Worm (Caenorhabditis elegans) whole organism, L2 larva: ENCODE measurements around the gene T06C12.9.

Experiments used
- C34F6.9 ChIP-seq: fragments of 150-350 bp; optimal IDR thresholded peaks from 2 replicates; lab custom pipeline; 2014; ENCODE audit warnings: missing biosample characterization, missing genetic modification characterization
- F13H6.1 ChIP-seq: sonication (generic microtip); optimal IDR thresholded peaks from 2 replicates; lab custom pipeline; 2016; ENCODE audit warnings: missing genetic modification characterization, missing compliant biosample characterization
- R02D3.7 ChIP-seq: fragments of 150-350 bp; optimal IDR thresholded peaks from 2 replicates; lab custom pipeline; 2014; ENCODE audit warnings: missing biosample characterization, missing genetic modification characterization
- Y55F3AM.14 ChIP-seq: fragments of 200-800 bp; sonication (Bioruptor generic); optimal IDR thresholded peaks from 2 replicates; lab custom pipeline; 2018; ENCODE audit warnings: mild to moderate bottlenecking, missing genetic modification characterization, missing compliant biosample characterization
- ZK546.5 ChIP-seq: sonication (generic microtip); optimal IDR thresholded peaks from 2 replicates; lab custom pipeline; 2017; ENCODE audit warnings: missing biosample characterization, missing genetic modification characterization
- alr-1 ChIP-seq: fragments of 150-350 bp; optimal IDR thresholded peaks from 2 replicates; lab custom pipeline; 2014; ENCODE audit warnings: missing biosample characterization, missing genetic modification characterization
- aly-2 ChIP-seq: fragments of 150-350 bp; optimal IDR thresholded peaks from 2 replicates; lab custom pipeline; 2014; ENCODE audit warnings: missing biosample characterization, missing genetic modification characterization
- blmp-1 ChIP-seq: sonication (generic microtip); optimal IDR thresholded peaks from 2 replicates; lab custom pipeline; 2017; ENCODE audit warnings: missing genetic modification characterization, mild to moderate bottlenecking, missing compliant biosample characterization, antibody characterized with exemption, moderate library complexity; ENCODE audit not compliant: insufficient read depth
- ceh-16 ChIP-seq: fragments of 150-350 bp; optimal IDR thresholded peaks from 2 replicates; lab custom pipeline; 2014; ENCODE audit warnings: missing biosample characterization, missing genetic modification characterization
- crh-2 ChIP-seq: sonication (generic microtip); optimal IDR thresholded peaks from 2 replicates; lab custom pipeline; 2017; ENCODE audit warnings: missing biosample characterization, missing genetic modification characterization
- dmd-4 ChIP-seq: sonication (generic microtip); optimal IDR thresholded peaks from 2 replicates; lab custom pipeline; 2017; ENCODE audit warnings: missing biosample characterization, missing genetic modification characterization
- egl-27 ChIP-seq: sonication (generic microtip); optimal IDR thresholded peaks from 3 replicates; lab custom pipeline; 2017; ENCODE audit warnings: missing biosample characterization, missing genetic modification reagents, missing genetic modification characterization
- elt-1 ChIP-seq: fragments of 150-350 bp; optimal IDR thresholded peaks from 2 replicates; lab custom pipeline; 2014; ENCODE audit warnings: missing biosample characterization, missing genetic modification characterization
- elt-3 ChIP-seq: sonication (generic microtip); optimal IDR thresholded peaks from 2 replicates; lab custom pipeline; 2017; ENCODE audit warnings: missing biosample characterization, missing genetic modification characterization
- fos-1 ChIP-seq: fragments of 150-350 bp; optimal IDR thresholded peaks from 2 replicates; lab custom pipeline; 2014; ENCODE audit warnings: missing biosample characterization, missing genetic modification characterization
- gmeb-1 ChIP-seq: fragments of 150-350 bp; optimal IDR thresholded peaks from 2 replicates; lab custom pipeline; 2014; ENCODE audit warnings: missing biosample characterization, missing genetic modification characterization
- lin-13 ChIP-seq: fragments of 150-350 bp; optimal IDR thresholded peaks from 2 replicates; lab custom pipeline; 2014; ENCODE audit warnings: missing biosample characterization, missing genetic modification reagents, missing genetic modification characterization
- lin-39 ChIP-seq: fragments of 150-350 bp; optimal IDR thresholded peaks from 2 replicates; lab custom pipeline; 2014; ENCODE audit warnings: missing biosample characterization, missing genetic modification reagents, missing genetic modification characterization
- lsy-2 ChIP-seq, 2 experiments: fragments of 150-350 bp in 1 of 2; sonication (generic microtip) in 1 of 2; optimal IDR thresholded peaks; 2 replicates each; lab custom pipeline; 2014 to 2017; ENCODE audit warnings: missing biosample characterization in 2 of 2, missing genetic modification characterization in 2 of 2
- mab-5 ChIP-seq: fragments of 150-350 bp; optimal IDR thresholded peaks from 2 replicates; lab custom pipeline; 2014; ENCODE audit warnings: missing biosample characterization, missing genetic modification characterization
- mbf-1 ChIP-seq: sonication (generic microtip); optimal IDR thresholded peaks from 2 replicates; lab custom pipeline; 2017; ENCODE audit warnings: missing biosample characterization, missing genetic modification characterization
- mdl-1 ChIP-seq, 2 experiments: fragments of 150-350 bp in 1 of 2; sonication (generic microtip) in 1 of 2; optimal IDR thresholded peaks; 2 replicates each; lab custom pipeline; 2017; ENCODE audit warnings: missing biosample characterization in 2 of 2, missing genetic modification characterization in 2 of 2
- nhr-10 ChIP-seq: sonication (generic microtip); optimal IDR thresholded peaks from 2 replicates; lab custom pipeline; 2017; ENCODE audit warnings: missing biosample characterization, missing genetic modification characterization
- nhr-11 ChIP-seq: fragments of 150-350 bp; optimal IDR thresholded peaks from 2 replicates; lab custom pipeline; 2014; ENCODE audit warnings: missing biosample characterization, missing genetic modification characterization
- nhr-12 ChIP-seq: fragments of 150-350 bp; optimal IDR thresholded peaks from 2 replicates; lab custom pipeline; 2014; ENCODE audit warnings: missing biosample characterization, missing genetic modification characterization
- nhr-129 ChIP-seq: fragments of 150-350 bp; optimal IDR thresholded peaks from 2 replicates; lab custom pipeline; 2014; ENCODE audit warnings: missing biosample characterization, missing genetic modification characterization
- nhr-21 ChIP-seq: fragments of 150-350 bp; optimal IDR thresholded peaks from 2 replicates; lab custom pipeline; 2014; ENCODE audit warnings: missing biosample characterization, missing genetic modification characterization
- nhr-23 ChIP-seq: fragments of 150-350 bp; optimal IDR thresholded peaks from 2 replicates; lab custom pipeline; 2014; ENCODE audit warnings: missing biosample characterization, missing genetic modification reagents, missing genetic modification characterization
- nhr-237 ChIP-seq: fragments of 150-350 bp; optimal IDR thresholded peaks from 2 replicates; lab custom pipeline; 2014; ENCODE audit warnings: missing biosample characterization, missing genetic modification characterization
- nhr-25 ChIP-seq: fragments of 150-350 bp; sonication (generic microtip); optimal IDR thresholded peaks from 3 replicates; lab custom pipeline; 2014; ENCODE audit warnings: missing biosample characterization, missing genetic modification characterization
- nhr-6 ChIP-seq: fragments of 150-350 bp; optimal IDR thresholded peaks from 2 replicates; lab custom pipeline; 2014; ENCODE audit warnings: missing biosample characterization, missing genetic modification characterization
- peb-1 ChIP-seq: fragments of 150-350 bp; optimal IDR thresholded peaks from 2 replicates; lab custom pipeline; 2014; ENCODE audit warnings: missing biosample characterization, missing genetic modification characterization
- sem-4 ChIP-seq: fragments of 150-350 bp; optimal IDR thresholded peaks from 2 replicates; lab custom pipeline; 2014; ENCODE audit warnings: missing biosample characterization, missing genetic modification reagents, missing genetic modification characterization
- skn-1 ChIP-seq: sonication (generic microtip); optimal IDR thresholded peaks from 2 replicates; lab custom pipeline; 2017; ENCODE audit warnings: missing biosample characterization, missing genetic modification characterization
- sma-3 ChIP-seq: sonication (generic microtip); optimal IDR thresholded peaks from 2 replicates; lab custom pipeline; 2016; ENCODE audit warnings: missing genetic modification reagents, missing genetic modification characterization, missing compliant biosample characterization
- sma-9 ChIP-seq, 2 experiments: fragments of 150-350 bp in 1 of 2; sonication (generic microtip) in 1 of 2; optimal IDR thresholded peaks; 2 replicates each; lab custom pipeline; 2014 to 2016; ENCODE audit warnings: missing genetic modification characterization in 2 of 2, mild to moderate bottlenecking in 1 of 2, missing biosample characterization in 1 of 2, missing compliant biosample characterization in 1 of 2, missing genetic modification reagents in 1 of 2, moderate library complexity in 1 of 2
- snpc-4 ChIP-seq: fragments of 150-350 bp; optimal IDR thresholded peaks from 2 replicates; lab custom pipeline; 2014; ENCODE audit warnings: missing biosample characterization, missing genetic modification characterization
- unc-39 ChIP-seq: fragments of 150-350 bp; optimal IDR thresholded peaks from 2 replicates; lab custom pipeline; 2014; ENCODE audit warnings: missing biosample characterization, missing genetic modification characterization
- unc-55 ChIP-seq: fragments of 150-350 bp; sonication (generic microtip); optimal IDR thresholded peaks from 3 replicates; lab custom pipeline; 2014; ENCODE audit warnings: missing biosample characterization, missing genetic modification reagents, missing genetic modification characterization
- unc-62 ChIP-seq: fragments of 150-350 bp; optimal IDR thresholded peaks from 2 replicates; lab custom pipeline; 2014; ENCODE audit warnings: missing biosample characterization, missing genetic modification reagents, missing genetic modification characterization
- zag-1 ChIP-seq: fragments of 150-350 bp; optimal IDR thresholded peaks from 2 replicates; lab custom pipeline; 2014; ENCODE audit warnings: missing biosample characterization, missing genetic modification characterization
- ztf-1 ChIP-seq: fragments of 200-800 bp; sonication (Bioruptor generic); conservative IDR thresholded peaks from 2 replicates; pipeline ENCODE4 v1.3.6; 2022; ENCODE audit warnings: missing genetic modification characterization, missing compliant biosample characterization

The T06C12.9 gene

ce11 chrV:15922979-15923378, 37.1 kb upstream of the T06C12.9 start, which contains the start of gene F35E8.13:
TSS of gene F35E8.13 (plus strand) at chrV:15923279.
- TF ChIP-seq C34F6.9 (tag; lab: Kevin White, UChicago): no peak
- TF ChIP-seq nhr-10 (tag; lab: Kevin White, UChicago): no peak
- TF ChIP-seq aly-2 (tag; lab: Kevin White, UChicago): no peak
- no peak for TF ChIP-seq R02D3.7
- TF ChIP-seq nhr-25 (tag; lab: Kevin White, UChicago): no peak
- no peak for TF ChIP-seq peb-1 (tag; lab: Kevin White, UChicago)
- TF ChIP-seq sem-4 (tag; lab: Kevin White, UChicago): no peak
- TF ChIP-seq ceh-16 (tag; lab: Kevin White, UChicago): no peak
- TF ChIP-seq F13H6.1 (tag; lab: Kevin White, UChicago): no peak
- TF ChIP-seq lin-13: no peak
- no peak for TF ChIP-seq nhr-11 (tag; lab: Kevin White, UChicago)
- no peak for TF ChIP-seq mdl-1 (tag; optimal IDR thresholded peaks at IDR 0.05; lab: Kevin White, UChicago)

ce11 chrV:15921102-15921501, 35.2 kb upstream of the T06C12.9 start, which contains the start of gene cdr-1:
TSS of gene cdr-1 (plus strand) at chrV:15921309.
- TF ChIP-seq Y55F3AM.14 (GFP tag; lab: Kevin White, UChicago) (no peak), mbf-1 (no peak), blmp-1 (tag; lab: Kevin White, UChicago) (no peak), lin-39 (tag; lab: Kevin White, UChicago) (no peak), aly-2 (tag; lab: Kevin White, UChicago) (no peak), sma-3 (GFP tag; lab: Kevin White, UChicago) (no peak), nhr-21 (tag; lab: Kevin White, UChicago) (no peak), zag-1 (no peak), elt-1 (no peak), nhr-25 (tag; lab: Kevin White, UChicago) (no peak), F13H6.1 (tag; lab: Kevin White, UChicago) (no peak), nhr-10 (tag; lab: Kevin White, UChicago) (no peak)
- TF ChIP-seq, all 48 proteins: peak for 0

ce11 chrV:15920273-15920672, 34.4 kb upstream of the T06C12.9 start, which contains the start of gene F35E8.10:
TSS of gene F35E8.10 (minus strand) at chrV:15920373.
- TF ChIP-seq nhr-10 (tag; lab: Kevin White, UChicago): no peak
- TF ChIP-seq crh-2 (tag; lab: Kevin White, UChicago): no peak
- no peak for TF ChIP-seq nhr-12
- no peak for TF ChIP-seq nhr-129 (tag; lab: Kevin White, UChicago)
- no peak for TF ChIP-seq blmp-1 (tag; lab: Kevin White, UChicago)
- no peak for TF ChIP-seq nhr-237 (tag; lab: Kevin White, UChicago)
- TF ChIP-seq mdl-1 (tag; optimal IDR thresholded peaks at IDR 0.05; lab: Kevin White, UChicago): no peak
- no peak for TF ChIP-seq snpc-4 (tag; lab: Kevin White, UChicago)
- no peak for TF ChIP-seq fos-1 (tag; lab: Kevin White, UChicago)
- TF ChIP-seq egl-27 (tag; lab: Kevin White, UChicago): no peak
- no peak for TF ChIP-seq C34F6.9 (tag; lab: Kevin White, UChicago)
- no peak for TF ChIP-seq ZK546.5
- TF ChIP-seq dmd-4: no peak
- TF ChIP-seq unc-62 (GFP tag; lab: Kevin White, UChicago): no peak
- no peak for TF ChIP-seq nhr-6 (tag; lab: Kevin White, UChicago)
- TF ChIP-seq gmeb-1 (tag; lab: Kevin White, UChicago): no peak
- no peak for TF ChIP-seq lsy-2 (tag; optimal IDR thresholded peaks at IDR 0.05; lab: Kevin White, UChicago)
- no peak for TF ChIP-seq peb-1 (tag; lab: Kevin White, UChicago)

- TF ChIP-seq mdl-1 (tag; optimal IDR thresholded peaks at IDR 0.05; lab: Kevin White, UChicago): no peak
- no peak for TF ChIP-seq nhr-23 (tag; lab: Kevin White, UChicago)
Measured at ce11 chrV:15917458-15917857, 31.6 kb upstream of the T06C12.9 start, which contains the start of gene F35E8.9. TSS of gene F35E8.9 (minus strand) at chrV:15917558.

ce11 chrV:15915919-15916318, 30.1 kb upstream of the T06C12.9 start, which contains the start of gene gst-38:
TSS of gene gst-38 (minus strand) at chrV:15916070.
- TF ChIP-seq snpc-4 (tag; lab: Kevin White, UChicago) (no peak), fos-1 (tag; lab: Kevin White, UChicago) (peak; percentile 63), R02D3.7 (no peak), Y55F3AM.14 (GFP tag; lab: Kevin White, UChicago) (no peak), elt-3 (tag; lab: Kevin White, UChicago) (no peak), C34F6.9 (tag; lab: Kevin White, UChicago) (no peak), F13H6.1 (tag; lab: Kevin White, UChicago) (no peak), unc-55 (GFP tag; lab: Kevin White, UChicago) (no peak), crh-2 (tag; lab: Kevin White, UChicago) (peak; percentile 30), mdl-1 (tag; optimal IDR thresholded peaks at IDR 0.05; lab: Kevin White, UChicago) (no peak), mab-5 (no peak), lsy-2 (tag; optimal IDR thresholded peaks at IDR 0.05; lab: Kevin White, UChicago) (no peak), ztf-1 (GFP tag; lab: Robert Waterston, UW) (no peak), sma-9 (GFP tag; optimal IDR thresholded peaks at IDR 0.05; lab: Kevin White, UChicago) (peak; percentile 57), sma-9 (tag; optimal IDR thresholded peaks at IDR 0.05; lab: Kevin White, UChicago) (no peak), unc-39 (tag; lab: Kevin White, UChicago) (no peak), dmd-4 (no peak), lin-39 (tag; lab: Kevin White, UChicago) (no peak), lin-13 (no peak), alr-1 (no peak), elt-1 (no peak), gmeb-1 (tag; lab: Kevin White, UChicago) (no peak), skn-1 (tag; lab: Kevin White, UChicago) (no peak), nhr-10 (tag; lab: Kevin White, UChicago) (no peak), nhr-11 (tag; lab: Kevin White, UChicago) (no peak), nhr-129 (tag; lab: Kevin White, UChicago) (no peak)
